Worm (Caenorhabditis elegans): ENCODE measurements around the gene sra-7.
A peak's percentile ranks its signal among the peaks of the same experiment; 100 is the strongest.

DNA sequence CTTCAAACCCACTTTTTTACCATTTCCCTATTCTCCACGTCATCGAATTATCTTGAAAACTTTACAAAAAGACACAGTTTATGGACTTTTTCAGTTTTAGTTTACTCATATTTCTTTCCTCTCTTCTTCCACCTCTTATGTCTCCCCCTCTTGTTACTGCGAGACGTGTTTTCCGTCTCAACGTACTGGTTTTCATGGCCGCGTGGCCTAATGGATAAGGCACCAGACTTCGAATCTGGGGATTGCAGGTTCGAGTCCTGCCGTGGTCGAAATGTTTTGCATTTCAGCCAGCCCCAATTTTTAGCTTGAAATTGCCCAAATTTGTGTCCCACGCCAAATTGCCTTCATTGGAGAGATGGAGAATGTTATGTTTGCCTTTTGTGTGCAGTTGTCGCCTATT lies 21.6 kb downstream of the sra-7 start:
- TF ChIP-seq flt-1 (GFP tag; IDR thresholded peaks at IDR 0.05) (peak; percentile 97), med-1 (GFP tag; optimal IDR thresholded peaks at IDR 0.05; ENCODE audit: insufficient read depth) (peak; percentile 47), ztf-23 (GFP tag; IDR thresholded peaks at IDR 0.05) (peak; percentile 92)

Data from whole organism, midembryonic.